Fruit fly (Drosophila melanogaster): Measurements from ENCODE around the gene CG42762.

CG42762 gene

dm6 chr2L:8164219-8164618 is 20.4 kb upstream of the CG42762 start (continued):
- TF ChIP-seq Lim3 (GFP tag; IDR thresholded peaks at IDR 0.05) (no peak), cwo (GFP tag; optimal IDR thresholded peaks at IDR 0.05) (peak; percentile 53), Nf-YB (GFP tag; optimal IDR thresholded peaks at IDR 0.05) (peak; percentile 63), zen2 (GFP tag; IDR thresholded peaks at IDR 0.05; ENCODE audit: partially characterized antibody) (no peak), CG11085 (GFP tag; IDR thresholded peaks at IDR 0.05) (no peak), CG12236 (GFP tag; optimal IDR thresholded peaks at IDR 0.05) (peak; percentile 85), stc (GFP tag; IDR thresholded peaks at IDR 0.05) (peak; percentile 68; the same call in 1 of the 2 replicates), psq (GFP tag; optimal IDR thresholded peaks at IDR 0.05) (peak; percentile 70), CG12219 (GFP tag; optimal IDR thresholded peaks at IDR 0.05) (peak; percentile 78), CG11456 (GFP tag; IDR thresholded peaks at IDR 0.05) (no peak), Kr (GFP tag; optimal IDR thresholded peaks at IDR 0.05) (peak; percentile 74), dysf (GFP tag; IDR thresholded peaks at IDR 0.05) (peak; percentile 29; the same call in 1 of the 3 replicates), CG14441 (GFP tag; IDR thresholded peaks at IDR 0.05) (peak; percentile 20; the same call in 1 of the 2 replicates), CoRest (tag; optimal IDR thresholded peaks at IDR 0.05) (peak; percentile 73), slp2 (GFP tag; optimal IDR thresholded peaks at IDR 0.05) (peak; percentile 53), CG17829 (tag; optimal IDR thresholded peaks at IDR 0.05) (peak; percentile 61), CG9817 (tag; optimal IDR thresholded peaks at IDR 0.05) (peak; percentile 34), NfI (GFP tag; optimal IDR thresholded peaks at IDR 0.05) (peak; percentile 32), Oli (tag; optimal IDR thresholded peaks at IDR 0.05) (peak; percentile 58), zen (tag; optimal IDR thresholded peaks at IDR 0.05) (peak; percentile 53), jumu (GFP tag; optimal IDR thresholded peaks at IDR 0.05) (peak; percentile 20), CG15696 (tag; optimal IDR thresholded peaks at IDR 0.05) (peak; percentile 92), Ets65A (GFP tag) (peak; percentile 88), Hmx (GFP tag; optimal IDR thresholded peaks at IDR 0.05) (no peak), ash1 (GFP tag; optimal IDR thresholded peaks at IDR 0.05) (no peak), ci (GFP tag; IDR thresholded peaks at IDR 0.05) (peak; percentile 93), Taf1 (GFP tag; IDR thresholded peaks at IDR 0.05) (no peak), tap (tag; optimal IDR thresholded peaks at IDR 0.05) (peak; percentile 78), otp (GFP tag; IDR thresholded peaks at IDR 0.05) (peak; percentile 86; the same call in 2 of the 3 replicates), CG33557 (GFP tag; optimal IDR thresholded peaks at IDR 0.05) (peak; percentile 93), CG42726 (GFP tag; IDR thresholded peaks at IDR 0.05; ENCODE audit: partially characterized antibody) (no peak), CG2712 (tag; optimal IDR thresholded peaks at IDR 0.05) (peak; percentile 84), Camta (GFP tag; optimal IDR thresholded peaks at IDR 0.05) (peak; percentile 78), tll (GFP tag; optimal IDR thresholded peaks at IDR 0.05) (no peak), unpg (GFP tag; optimal IDR thresholded peaks at IDR 0.05) (peak; percentile 81), CG1024 (GFP tag; IDR thresholded peaks at IDR 0.05) (peak; percentile 76; the same call in 1 of the 2 replicates), her (GFP tag; optimal IDR thresholded peaks at IDR 0.05) (peak; percentile 29), dmrt99B (tag; optimal IDR thresholded peaks at IDR 0.05) (peak; percentile 73), Side (GFP tag; optimal IDR thresholded peaks at IDR 0.05) (peak; percentile 62), Hand (GFP tag; optimal IDR thresholded peaks at IDR 0.05) (no peak), ems (GFP tag; optimal IDR thresholded peaks at IDR 0.05) (peak; percentile 41), sens (GFP tag) (peak; percentile 99), CG14014 (GFP tag; IDR thresholded peaks at IDR 0.05) (peak; percentile 63; the same call in 1 of the 2 replicates), CG1529 (GFP tag; optimal IDR thresholded peaks at IDR 0.05) (peak; percentile 90), Blimp-1 (GFP tag; optimal IDR thresholded peaks at IDR 0.05) (peak; percentile 88), Mrtf (GFP tag; IDR thresholded peaks at IDR 0.05) (peak; percentile 53; the same call in 2 of the 3 replicates), salm (tag; optimal IDR thresholded peaks at IDR 0.05) (peak; percentile 85), CG10565 (GFP tag; optimal IDR thresholded peaks at IDR 0.05) (peak; percentile 64), CG15011 (GFP tag; optimal IDR thresholded peaks at IDR 0.05) (peak; percentile 76), chn (GFP tag; optimal IDR thresholded peaks at IDR 0.05) (peak; percentile 51)
